Worm (Caenorhabditis elegans) whole organism, mixed stage, embryonic: ENCODE measurements around the gene gtap-1.

Experiments
- blmp-1 ChIP-seq: fragments of 150-350 bp; optimal IDR thresholded peaks from 2 replicates; lab custom pipeline; 2014; ENCODE audit warnings: missing biosample characterization, missing genetic modification characterization
- cnd-1 ChIP-seq: fragments of 200-800 bp; sonication (Bioruptor generic); optimal IDR thresholded peaks from 2 replicates; lab custom pipeline; 2018; ENCODE audit warnings: mild to moderate bottlenecking, missing genetic modification characterization, missing compliant biosample characterization
- elt-3 ChIP-seq: fragments of 150-350 bp; optimal IDR thresholded peaks from 2 replicates; lab custom pipeline; 2014; ENCODE audit warnings: missing biosample characterization, missing genetic modification characterization
- lin-13 ChIP-seq: fragments of 150-350 bp; optimal IDR thresholded peaks from 2 replicates; lab custom pipeline; 2014; ENCODE audit warnings: missing biosample characterization, missing genetic modification characterization
- lsy-2 ChIP-seq: fragments of 150-350 bp; optimal IDR thresholded peaks from 2 replicates; lab custom pipeline; 2014; ENCODE audit warnings: missing biosample characterization, missing genetic modification characterization
- mep-1 ChIP-seq: fragments of 150-350 bp; optimal IDR thresholded peaks from 2 replicates; lab custom pipeline; 2017; ENCODE audit warnings: missing biosample characterization, missing genetic modification reagents, missing genetic modification characterization, inconsistent platforms
- nhr-12 ChIP-seq: fragments of 150-350 bp; optimal IDR thresholded peaks from 2 replicates; lab custom pipeline; 2014; ENCODE audit warnings: missing biosample characterization, missing genetic modification characterization
- nhr-28 ChIP-seq: fragments of 150-350 bp; optimal IDR thresholded peaks from 2 replicates; lab custom pipeline; 2014; ENCODE audit warnings: missing biosample characterization, missing genetic modification characterization
- pha-4 ChIP-seq: fragments of 150-350 bp; optimal IDR thresholded peaks from 2 replicates; lab custom pipeline; 2018; ENCODE audit warnings: missing biosample characterization, missing genetic modification reagents, missing genetic modification characterization
- sptf-1 ChIP-seq: sonication (generic microtip); optimal IDR thresholded peaks from 2 replicates; lab custom pipeline; 2017; ENCODE audit warnings: mild to moderate bottlenecking, missing genetic modification characterization, moderate library complexity, missing compliant biosample characterization
- unc-120 ChIP-seq: sonication (generic microtip); optimal IDR thresholded peaks from 2 replicates; lab custom pipeline; 2017; ENCODE audit warnings: missing genetic modification characterization, missing compliant biosample characterization; ENCODE audit not compliant: poor library complexity, severe bottlenecking
- unc-39 ChIP-seq: fragments of 150-350 bp; optimal IDR thresholded peaks from 2 replicates; lab custom pipeline; 2014; ENCODE audit warnings: missing biosample characterization, missing genetic modification characterization
- unc-62 ChIP-seq: fragments of 150-350 bp; optimal IDR thresholded peaks from 2 replicates; lab custom pipeline; 2014; ENCODE audit warnings: missing biosample characterization, missing genetic modification reagents, missing genetic modification characterization

DNA sequence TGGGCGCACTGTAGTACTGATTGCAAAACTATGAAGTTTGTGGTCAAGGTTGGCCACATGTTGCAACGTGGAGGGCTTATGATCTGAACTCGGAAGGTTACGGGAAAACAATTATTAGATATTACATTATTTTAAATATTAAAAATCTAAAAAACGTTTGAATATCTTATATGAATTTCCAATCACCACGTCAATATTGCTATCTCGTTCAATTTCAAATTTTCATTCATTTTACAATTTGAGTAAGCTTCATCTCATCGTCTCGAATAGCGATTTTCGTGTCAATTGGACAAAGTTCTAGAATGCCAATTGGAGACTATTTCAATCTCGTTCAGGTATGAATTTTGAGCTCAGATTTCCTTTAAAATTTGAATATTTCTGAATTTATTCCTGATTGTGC, 16.7 kb downstream of the gtap-1 start, which contains the start of gene ZK1248.20:
- TF ChIP-seq lsy-2 (tag; lab: Kevin White, UChicago) = no peak
- no peak for TF ChIP-seq elt-3 (tag; lab: Kevin White, UChicago)
- no peak for TF ChIP-seq sptf-1 (tag; lab: Kevin White, UChicago)
- no peak for TF ChIP-seq unc-62
- TF ChIP-seq unc-39 (tag; lab: Kevin White, UChicago) = no peak
- no peak for TF ChIP-seq lin-13 (tag; lab: Kevin White, UChicago)
- no peak for TF ChIP-seq blmp-1 (tag; lab: Kevin White, UChicago)
- no peak for TF ChIP-seq nhr-28 (tag; lab: Kevin White, UChicago)
- no peak for TF ChIP-seq pha-4 (tag; lab: Kevin White, UChicago)
- TF ChIP-seq cnd-1 (tag; lab: Kevin White, UChicago) = no peak
- no peak for TF ChIP-seq nhr-12 (tag; lab: Kevin White, UChicago)
- TF ChIP-seq unc-120 (tag; lab: Kevin White, UChicago) = no peak
- no peak for TF ChIP-seq mep-1 (tag; lab: Kevin White, UChicago)
